Fruit fly (Drosophila melanogaster) whole organism, wandering third instar larva: ENCODE measurements around the gene bbg.

Source experiments
- Abd-B ChIP-seq: fragments of >200 bp; optimal IDR thresholded peaks from 2 replicates; lab custom pipeline; 2017; ENCODE audit warnings: missing biosample characterization, missing genetic modification characterization
- CG9705 ChIP-seq: fragments of 200-800 bp; sonication (Bioruptor generic); optimal IDR thresholded peaks from 2 replicates; lab custom pipeline; 2018; ENCODE audit warnings: missing biosample characterization, mild to moderate bottlenecking, missing genetic modification characterization
- Dfd ChIP-seq: fragments of >200 bp; optimal IDR thresholded peaks from 2 replicates; lab custom pipeline; 2017; ENCODE audit warnings: missing biosample characterization, missing genetic modification characterization
- Jra ChIP-seq: sonication (Bioruptor generic); optimal IDR thresholded peaks from 2 replicates; lab custom pipeline; 2016; ENCODE audit warnings: missing biosample characterization, missing genetic modification characterization
- Rel ChIP-seq, 2 experiments: fragments of 200-800 bp; sonication (Bioruptor generic) in 1 of 2; optimal IDR thresholded peaks; 2 replicates in 1 of 2; 3 replicates in 1 of 2; lab custom pipeline; 2016 to 2019; ENCODE audit warnings: mild to moderate bottlenecking in 2 of 2, missing biosample characterization in 2 of 2, missing genetic modification characterization in 2 of 2, moderate library complexity in 1 of 2
- br ChIP-seq: fragments of 200-800 bp; sonication (Bioruptor generic); optimal IDR thresholded peaks from 2 replicates; lab custom pipeline; 2016; ENCODE audit warnings: missing biosample characterization, missing genetic modification characterization
- dmrt93B ChIP-seq: fragments of 200-800 bp; sonication (Bioruptor generic); optimal IDR thresholded peaks from 2 replicates; lab custom pipeline; 2018; ENCODE audit warnings: missing biosample characterization, mild to moderate bottlenecking, missing genetic modification characterization
- dsf ChIP-seq: sonication (Bioruptor generic); optimal IDR thresholded peaks from 2 replicates; lab custom pipeline; 2016; ENCODE audit warnings: missing biosample characterization, missing genetic modification characterization, borderline replicate concordance
- fru ChIP-seq: fragments of 200-800 bp; sonication (Bioruptor generic); optimal IDR thresholded peaks from 3 replicates; lab custom pipeline; 2016; ENCODE audit warnings: missing biosample characterization, mild to moderate bottlenecking, missing genetic modification characterization
- h ChIP-seq: fragments of 200-800 bp; sonication (Bioruptor generic); optimal IDR thresholded peaks from 3 replicates; lab custom pipeline; 2016; ENCODE audit warnings: missing biosample characterization, mild to moderate bottlenecking, missing genetic modification characterization
- lola ChIP-seq: fragments of >200 bp; optimal IDR thresholded peaks from 2 replicates; lab custom pipeline; 2017; ENCODE audit warnings: missing biosample characterization, missing genetic modification characterization
- sage ChIP-seq: fragments of 200-800 bp; sonication (Bioruptor generic); optimal IDR thresholded peaks from 2 replicates; lab custom pipeline; 2016; ENCODE audit warnings: missing biosample characterization, mild to moderate bottlenecking, missing genetic modification characterization
- sv ChIP-seq: fragments of 200-800 bp; sonication (Bioruptor generic); optimal IDR thresholded peaks from 3 replicates; lab custom pipeline; 2016; ENCODE audit warnings: missing biosample characterization, missing genetic modification characterization
- usp ChIP-seq: fragments of >200 bp; optimal IDR thresholded peaks from 2 replicates; lab custom pipeline; 2017; ENCODE audit warnings: missing biosample characterization, missing genetic modification characterization

dm6 chr3L:14563461-14563860 lies 27.4 kb upstream of the bbg start:
- TF ChIP-seq fru (GFP tag; lab: Kevin White, UChicago) (no peak), Jra (no peak), h (GFP tag; lab: Kevin White, UChicago) (no peak), sv (GFP tag; lab: Kevin White, UChicago) (no peak), CG9705 (GFP tag; lab: Kevin White, UChicago) (no peak), usp (GFP tag; lab: Kevin White, UChicago) (no peak), lola (GFP tag; lab: Kevin White, UChicago) (no peak), Rel (GFP tag; optimal IDR thresholded peaks at IDR 0.05; lab: Kevin White, UChicago) (no peak), Rel (tag; optimal IDR thresholded peaks at IDR 0.05; lab: Kevin White, UChicago) (no peak), dsf (GFP tag; lab: Kevin White, UChicago) (no peak), sage (GFP tag; lab: Kevin White, UChicago) (no peak), Abd-B (GFP tag; lab: Kevin White, UChicago) (no peak), dmrt93B (no peak), br (GFP tag; lab: Kevin White, UChicago) (no peak), Dfd (no peak)
